Worm (Caenorhabditis elegans): ENCODE results near the gene srz-67.
"Not testable (repeated sequence)": the region's sequence is repeated elsewhere in the genome, so short reads cannot be mapped to it uniquely, and the experiment has no call there.

Gene srz-67

DNA sequence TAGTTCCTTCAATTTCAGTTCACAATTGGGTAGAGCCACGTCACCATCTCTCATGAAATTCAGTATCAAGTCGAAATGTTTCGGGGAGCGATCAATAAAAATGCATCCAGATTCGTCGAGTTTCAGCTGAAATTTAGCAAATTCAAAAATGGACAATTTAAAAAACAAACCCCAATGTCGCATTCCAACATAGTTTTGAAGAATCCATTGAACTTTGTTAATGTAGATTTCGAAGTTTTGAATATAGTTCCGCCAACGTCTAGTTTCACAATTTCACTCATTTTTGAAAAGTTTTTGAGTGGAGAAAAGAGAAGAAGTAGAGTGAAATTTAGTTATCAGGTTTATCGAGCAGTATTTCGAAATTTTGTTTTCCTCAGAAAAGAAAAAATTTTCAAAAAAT is 15.2 kb downstream of the srz-67 start, which contains the start of gene ZC239.14:
ZC239.14 (minus strand) TSS at position 305 of the 400 bp plus-strand sequence.
- TF ChIP-seq hlh-13 (GFP tag; optimal IDR thresholded peaks at IDR 0.05) (no peak), dmd-4 (tag; optimal IDR thresholded peaks at IDR 0.05; ENCODE audit: borderline replicate concordance) (no peak), Y22D7AL.16 (tag; optimal IDR thresholded peaks at IDR 0.05) (no peak), ahr-1 (tag; optimal IDR thresholded peaks at IDR 0.05) (no peak), ztf-16 (tag; optimal IDR thresholded peaks at IDR 0.05) (no peak), elt-2 (tag; optimal IDR thresholded peaks at IDR 0.05) (no peak), ceh-9 (tag; optimal IDR thresholded peaks at IDR 0.05) (no peak), F13H6.1 (tag; optimal IDR thresholded peaks at IDR 0.05) (no peak), K09A11.1 (tag; optimal IDR thresholded peaks at IDR 0.05; ENCODE audit: insufficient read depth) (no peak), sdc-2 (tag; optimal IDR thresholded peaks at IDR 0.05) (no peak), ceh-19 (GFP tag; optimal IDR thresholded peaks at IDR 0.05) (no peak), hlh-30 (tag; optimal IDR thresholded peaks at IDR 0.05; ENCODE audit: insufficient read depth) (no peak), ceh-18 (tag; optimal IDR thresholded peaks at IDR 0.05) (no peak), ceh-48 (tag; optimal IDR thresholded peaks at IDR 0.05) (no peak), unc-55 (GFP tag; optimal IDR thresholded peaks at IDR 0.05) (no peak)

DNA sequence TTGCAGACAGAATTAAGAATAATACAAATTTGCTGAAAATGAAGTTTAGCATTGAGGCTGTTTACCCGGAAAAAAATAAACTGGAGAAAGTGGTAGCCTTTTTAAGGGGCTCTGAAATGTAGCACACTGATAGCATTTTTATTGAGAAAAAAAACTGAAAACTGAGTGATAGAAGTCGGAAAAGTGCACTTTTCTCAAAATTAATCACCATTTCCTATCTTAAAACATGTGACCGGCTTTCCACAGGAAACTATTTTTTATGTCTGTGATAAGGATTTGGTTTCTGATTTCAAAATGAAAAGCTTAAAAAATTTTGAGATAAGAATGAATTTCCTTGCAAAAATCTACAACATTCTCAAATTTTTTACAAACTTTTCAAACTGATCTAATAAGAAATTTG is 16.2 kb downstream of the srz-67 start, which contains the start of gene ZC239.22:
ZC239.22 (minus strand) TSS at position 101 of the 400 bp plus-strand sequence.
- no peak for TF ChIP-seq syd-9 (tag; optimal IDR thresholded peaks at IDR 0.05)
- TF ChIP-seq ref-2 (tag; optimal IDR thresholded peaks at IDR 0.05), result no peak
- TF ChIP-seq ceh-14 (tag; optimal IDR thresholded peaks at IDR 0.05), result no peak
- TF ChIP-seq ceh-34 (tag; optimal IDR thresholded peaks at IDR 0.05), result no peak
- TF ChIP-seq C08G9.2 (tag; optimal IDR thresholded peaks at IDR 0.05), result no peak
- TF ChIP-seq nfya-1 (tag; optimal IDR thresholded peaks at IDR 0.05), result no peak
- no peak for TF ChIP-seq fkh-10 (GFP tag; optimal IDR thresholded peaks at IDR 0.05)
- TF ChIP-seq npax-4 (tag; optimal IDR thresholded peaks at IDR 0.05), result no peak
- TF ChIP-seq ets-4 (tag; optimal IDR thresholded peaks at IDR 0.05), result no peak
- no peak for TF ChIP-seq ceh-9 (tag; optimal IDR thresholded peaks at IDR 0.05)
- no peak for TF ChIP-seq K09A11.1 (tag; optimal IDR thresholded peaks at IDR 0.05; ENCODE audit: insufficient read depth)
- no peak for TF ChIP-seq tbx-7 (tag; optimal IDR thresholded peaks at IDR 0.05)
- TF ChIP-seq sox-4 (tag; optimal IDR thresholded peaks at IDR 0.05), result no peak
- no peak for TF ChIP-seq fkh-6 (tag; optimal IDR thresholded peaks at IDR 0.05)

DNA sequence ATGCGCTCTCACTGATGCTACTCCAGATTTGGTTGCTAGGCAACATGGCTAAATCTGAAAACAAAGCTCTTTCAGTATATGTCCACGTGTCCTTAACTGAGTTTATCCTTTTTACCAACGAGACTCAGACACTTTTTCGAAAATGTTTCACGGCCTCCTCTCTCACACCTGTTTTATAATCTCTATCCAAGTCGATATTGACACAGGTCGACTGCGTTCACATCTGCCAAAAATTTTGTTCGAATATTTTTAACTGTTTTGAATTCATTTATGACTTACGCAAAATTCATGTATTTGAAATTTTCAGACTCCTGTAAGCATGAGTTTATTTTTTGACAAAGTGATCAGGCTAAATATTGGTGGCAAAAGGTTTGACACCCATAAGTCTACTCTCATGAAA is 21.2 kb downstream of the srz-67 start, which contains the start of gene ZC239.3:
ZC239.3 (plus strand) TSS at position 301 of the 400 bp plus-strand sequence.
- not testable (repeated sequence) for TF ChIP-seq elt-2 (tag; optimal IDR thresholded peaks at IDR 0.05); nhr-232 (tag; optimal IDR thresholded peaks at IDR 0.05); mec-3 (tag; optimal IDR thresholded peaks at IDR 0.05; ENCODE audit: borderline replicate concordance)

DNA sequence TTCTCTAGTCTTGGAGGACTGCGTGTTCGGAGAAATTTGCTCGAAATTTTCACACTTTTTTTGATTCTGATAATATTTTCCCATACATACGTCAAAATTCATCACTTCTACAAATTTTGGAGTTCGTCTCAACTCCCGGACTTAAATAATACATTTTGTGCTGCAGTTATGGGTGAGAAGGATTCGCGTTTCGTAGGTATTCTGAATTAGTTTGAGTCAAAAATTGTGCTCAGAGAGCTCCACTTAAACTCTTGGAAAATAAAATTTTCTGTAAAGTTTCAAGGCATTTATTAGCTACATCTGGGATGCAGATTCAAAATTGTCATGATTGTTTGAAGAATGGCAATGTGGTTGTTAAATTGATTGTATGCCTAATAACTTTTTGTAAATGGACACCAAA is 23.0 kb downstream of the srz-67 start, which contains the start of gene ZC239.4:
ZC239.4 (plus strand) TSS at position 301 of the 400 bp plus-strand sequence.
- TF ChIP-seq pat-9 (tag; optimal IDR thresholded peaks at IDR 0.05) (no peak), dmd-4 (tag; optimal IDR thresholded peaks at IDR 0.05; ENCODE audit: borderline replicate concordance) (no peak), elt-2 (tag; optimal IDR thresholded peaks at IDR 0.05) (no peak)

DNA sequence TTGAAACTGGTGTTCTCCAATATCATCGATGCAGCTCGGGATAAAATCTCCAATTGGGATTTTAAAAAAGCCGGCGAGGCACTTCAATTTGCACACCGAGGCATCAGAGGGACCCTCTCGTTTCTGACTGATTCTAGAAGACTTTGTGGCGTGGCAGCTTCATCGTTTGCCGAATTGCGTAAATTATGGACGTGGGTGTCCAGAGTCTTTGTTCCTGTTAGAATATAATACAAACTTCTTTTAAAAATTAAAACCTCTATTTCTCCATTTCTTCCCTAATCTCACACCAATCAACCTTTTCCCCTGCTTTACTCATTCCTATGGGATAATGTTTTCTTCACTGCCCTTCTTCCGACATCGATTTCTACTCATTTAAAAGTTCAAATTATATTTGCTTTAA is 26.6 kb downstream of the srz-67 start, which contains the start of gene ZC239.5:
ZC239.5 (plus strand) TSS at position 301 of the 400 bp plus-strand sequence.
- TF ChIP-seq hlh-6 (tag; optimal IDR thresholded peaks at IDR 0.05), result no peak
- no peak for TF ChIP-seq lin-11 (tag; optimal IDR thresholded peaks at IDR 0.05)
- TF ChIP-seq ceh-24 (tag; optimal IDR thresholded peaks at IDR 0.05), result no peak
- no peak for TF ChIP-seq hlh-8 (tag; optimal IDR thresholded peaks at IDR 0.05)
- no peak for TF ChIP-seq ama-1 (optimal IDR thresholded peaks at IDR 0.05)
- TF ChIP-seq T23F11.4 (GFP tag; optimal IDR thresholded peaks at IDR 0.05), result no peak
- TF ChIP-seq ets-4 (tag; optimal IDR thresholded peaks at IDR 0.05), result no peak
- no peak for TF ChIP-seq lim-6 (tag; optimal IDR thresholded peaks at IDR 0.05)
- TF ChIP-seq mec-3 (tag; optimal IDR thresholded peaks at IDR 0.05; ENCODE audit: borderline replicate concordance), result no peak
- no peak for TF ChIP-seq ceh-48 (tag; optimal IDR thresholded peaks at IDR 0.05)
- TF ChIP-seq fkh-6 (tag; optimal IDR thresholded peaks at IDR 0.05), result no peak
- TF ChIP-seq dmd-4 (tag; optimal IDR thresholded peaks at IDR 0.05; ENCODE audit: borderline replicate concordance), result no peak
- TF ChIP-seq odd-2 (tag; optimal IDR thresholded peaks at IDR 0.05), result no peak
- no peak for TF ChIP-seq ceh-18 (tag; optimal IDR thresholded peaks at IDR 0.05)
- TF ChIP-seq Y22D7AL.16 (tag; optimal IDR thresholded peaks at IDR 0.05), result no peak
